Fruit fly (Drosophila melanogaster) whole organism, prepupa: ENCODE data around the gene Cp19.

Experiments
- Blimp-1 ChIP-seq: fragments of 200-800 bp; sonication (Bioruptor generic); optimal IDR thresholded peaks from 3 replicates; lab custom pipeline; 2017; ENCODE audit warnings: missing biosample characterization, missing genetic modification characterization, mild to moderate bottlenecking, moderate library complexity, missing genetic modification reagents
- CG10669 ChIP-seq: fragments of 200-800 bp; sonication (Bioruptor generic); optimal IDR thresholded peaks from 3 replicates; lab custom pipeline; 2018; ENCODE audit warnings: missing biosample characterization, mild to moderate bottlenecking, missing genetic modification characterization, moderate library complexity
- CG11762 ChIP-seq: fragments of 200-800 bp; sonication (Bioruptor generic); optimal IDR thresholded peaks from 3 replicates; lab custom pipeline; 2016; ENCODE audit warnings: missing biosample characterization, missing genetic modification characterization; ENCODE audit not compliant: insufficient read depth
- CG11902 ChIP-seq: fragments of 200-800 bp; sonication (Bioruptor generic); optimal IDR thresholded peaks from 3 replicates; lab custom pipeline; 2016; ENCODE audit warnings: missing biosample characterization, missing genetic modification characterization
- CG15336 ChIP-seq: fragments of 200-800 bp; sonication (Bioruptor generic); IDR thresholded peaks from 2 replicates; pipeline ENCODE4 v1.3.6; 2022; ENCODE audit warnings: missing biosample characterization, missing genetic modification characterization
- CG16779 ChIP-seq: fragments of 200-800 bp; sonication (Bioruptor generic); optimal IDR thresholded peaks from 3 replicates; lab custom pipeline; 2017; ENCODE audit warnings: missing biosample characterization, mild to moderate bottlenecking, missing genetic modification characterization
- CG3032 ChIP-seq: fragments of 200-800 bp; optimal IDR thresholded peaks from 2 replicates; lab custom pipeline; 2019; ENCODE audit warnings: missing biosample characterization, mild to moderate bottlenecking, missing genetic modification characterization, moderate library complexity
- CG32006 ChIP-seq: fragments of 200-800 bp; sonication (Bioruptor generic); optimal IDR thresholded peaks from 3 replicates; lab custom pipeline; 2017; ENCODE audit warnings: missing biosample characterization, mild to moderate bottlenecking, missing genetic modification characterization
- CG3919 ChIP-seq: fragments of 200-800 bp; sonication (Bioruptor generic); optimal IDR thresholded peaks from 3 replicates; lab custom pipeline; 2016; ENCODE audit warnings: missing biosample characterization, missing genetic modification characterization
- CG4318 ChIP-seq: fragments of 200-800 bp; sonication (Bioruptor generic); optimal IDR thresholded peaks from 3 replicates; lab custom pipeline; 2017; ENCODE audit warnings: missing biosample characterization, mild to moderate bottlenecking, missing genetic modification characterization
- CG6163 ChIP-seq: fragments of 200-800 bp; sonication (Bioruptor generic); IDR thresholded peaks from 3 replicates; pipeline ENCODE4 v1.3.6; 2022; ENCODE audit warnings: missing biosample characterization, missing genetic modification characterization
- CG6276 ChIP-seq: fragments of 200-800 bp; sonication (Bioruptor generic); optimal IDR thresholded peaks from 2 replicates; lab custom pipeline; 2017; ENCODE audit warnings: missing biosample characterization, mild to moderate bottlenecking, missing genetic modification characterization
- CG6792 ChIP-seq: fragments of 200-800 bp; sonication (Bioruptor generic); optimal IDR thresholded peaks from 3 replicates; lab custom pipeline; 2016; ENCODE audit warnings: missing biosample characterization, missing genetic modification characterization
- CG6808 ChIP-seq: fragments of 200-800 bp; sonication (Bioruptor generic); optimal IDR thresholded peaks from 3 replicates; lab custom pipeline; 2017; ENCODE audit warnings: missing biosample characterization, missing genetic modification characterization, mild to moderate bottlenecking, moderate library complexity, missing genetic modification reagents
- CG7368 ChIP-seq: fragments of 200-800 bp; sonication (Bioruptor generic); optimal IDR thresholded peaks from 3 replicates; lab custom pipeline; 2016; ENCODE audit warnings: missing biosample characterization, missing genetic modification characterization
- CG8119 ChIP-seq: fragments of 200-800 bp; sonication (Bioruptor generic); IDR thresholded peaks from 3 replicates; pipeline ENCODE4 v1.3.6; 2022; ENCODE audit warnings: missing biosample characterization, missing genetic modification characterization
- CG8632 ChIP-seq: fragments of 200-800 bp; sonication (Bioruptor generic); optimal IDR thresholded peaks from 3 replicates; lab custom pipeline; 2016; ENCODE audit warnings: missing biosample characterization, missing genetic modification characterization
- Eip75B ChIP-seq: fragments of 200-800 bp; sonication (Bioruptor generic); optimal IDR thresholded peaks from 3 replicates; lab custom pipeline; 2016; ENCODE audit warnings: missing biosample characterization, missing genetic modification characterization
- Eip78C ChIP-seq: fragments of 200-800 bp; sonication (Bioruptor generic); peaks from one replicate; lab custom pipeline; 2016; ENCODE audit warnings: missing biosample characterization, missing genetic modification characterization
- Eip93F ChIP-seq: fragments of 200-800 bp; sonication (Bioruptor generic); optimal IDR thresholded peaks from 2 replicates; lab custom pipeline; 2016; ENCODE audit warnings: missing biosample characterization, mild to moderate bottlenecking, missing genetic modification characterization
- Ets21C ChIP-seq: fragments of 200-800 bp; sonication (Bioruptor generic); optimal IDR thresholded peaks from 3 replicates; lab custom pipeline; 2016; ENCODE audit warnings: missing biosample characterization, missing genetic modification characterization
- Ets96B ChIP-seq: fragments of 200-800 bp; optimal IDR thresholded peaks from 2 replicates; lab custom pipeline; 2019; ENCODE audit warnings: missing biosample characterization, mild to moderate bottlenecking, missing genetic modification characterization, moderate library complexity
- Hr38 ChIP-seq: sonication (Bioruptor generic); optimal IDR thresholded peaks from 2 replicates; lab custom pipeline; 2016; ENCODE audit warnings: missing biosample characterization, missing genetic modification characterization
- Hr39 ChIP-seq: fragments of 200-800 bp; sonication (Bioruptor generic); optimal IDR thresholded peaks from 2 replicates; lab custom pipeline; 2016; ENCODE audit warnings: missing biosample characterization, missing genetic modification characterization
- Hr4 ChIP-seq: fragments of 200-800 bp; sonication (Bioruptor generic); optimal IDR thresholded peaks from 3 replicates; lab custom pipeline; 2016; ENCODE audit warnings: missing biosample characterization, missing genetic modification characterization
- Lpt ChIP-seq: fragments of 200-800 bp; sonication (Bioruptor generic); optimal IDR thresholded peaks from 3 replicates; lab custom pipeline; 2016; ENCODE audit warnings: missing biosample characterization, missing genetic modification characterization
- OdsH ChIP-seq: fragments of 200-800 bp; sonication (Bioruptor generic); optimal IDR thresholded peaks from 3 replicates; lab custom pipeline; 2016; ENCODE audit warnings: missing biosample characterization, missing genetic modification characterization
- Sox15 ChIP-seq: fragments of 200-800 bp; sonication (Bioruptor generic); optimal IDR thresholded peaks from 3 replicates; lab custom pipeline; 2016; ENCODE audit warnings: missing biosample characterization, missing genetic modification characterization
- achi ChIP-seq: fragments of 200-800 bp; sonication (Bioruptor generic); optimal IDR thresholded peaks from 3 replicates; lab custom pipeline; 2016; ENCODE audit warnings: missing biosample characterization, missing genetic modification characterization
- acj6 ChIP-seq: fragments of 200-800 bp; sonication (Bioruptor generic); optimal IDR thresholded peaks from 3 replicates; lab custom pipeline; 2016; ENCODE audit warnings: missing biosample characterization, missing genetic modification characterization
- cyc ChIP-seq: fragments of 200-800 bp; sonication (Bioruptor generic); optimal IDR thresholded peaks from 3 replicates; lab custom pipeline; 2016; ENCODE audit warnings: missing biosample characterization, missing genetic modification characterization
- dac ChIP-seq: fragments of 200-800 bp; sonication (Bioruptor generic); optimal IDR thresholded peaks from 2 replicates; lab custom pipeline; 2017; ENCODE audit warnings: missing biosample characterization, mild to moderate bottlenecking, missing genetic modification characterization
- dsx ChIP-seq: fragments of 200-800 bp; optimal IDR thresholded peaks from 3 replicates; lab custom pipeline; 2019; ENCODE audit warnings: missing biosample characterization, mild to moderate bottlenecking, missing genetic modification characterization, moderate library complexity; ENCODE audit not compliant: poor library complexity, severe bottlenecking
- eg ChIP-seq: fragments of 200-800 bp; sonication (Bioruptor generic); IDR thresholded peaks from 3 replicates; pipeline ENCODE4 v1.3.6; 2022; ENCODE audit warnings: missing biosample characterization, missing genetic modification characterization
- fd59A ChIP-seq: fragments of 200-800 bp; sonication (Bioruptor generic); optimal IDR thresholded peaks from 2 replicates; lab custom pipeline; 2017; ENCODE audit warnings: missing biosample characterization, mild to moderate bottlenecking, missing genetic modification characterization, missing genetic modification reagents
- fkh ChIP-seq: fragments of 200-800 bp; sonication (Bioruptor generic); optimal IDR thresholded peaks from 3 replicates; lab custom pipeline; 2017; ENCODE audit warnings: missing biosample characterization, mild to moderate bottlenecking, missing genetic modification characterization, moderate library complexity
- net ChIP-seq: fragments of 200-800 bp; sonication (Bioruptor generic); optimal IDR thresholded peaks from 3 replicates; lab custom pipeline; 2016; ENCODE audit warnings: missing biosample characterization, missing genetic modification characterization
- pdm3 ChIP-seq: fragments of 200-800 bp; sonication (Bioruptor generic); optimal IDR thresholded peaks from 3 replicates; lab custom pipeline; 2016; ENCODE audit warnings: missing biosample characterization, missing genetic modification characterization
- salr ChIP-seq, 2 experiments: fragments of 200-800 bp; sonication (Bioruptor generic); optimal IDR thresholded peaks; 3 replicates each; lab custom pipeline; 2016 to 2018; ENCODE audit warnings: missing biosample characterization in 2 of 2, missing genetic modification characterization in 2 of 2, mild to moderate bottlenecking in 1 of 2
- spab ChIP-seq: fragments of 200-800 bp; sonication (Bioruptor generic); optimal IDR thresholded peaks from 2 replicates; lab custom pipeline; 2017; ENCODE audit warnings: missing biosample characterization, mild to moderate bottlenecking, missing genetic modification characterization, missing genetic modification reagents
- ss ChIP-seq, 2 experiments: fragments of 200-800 bp; sonication (Bioruptor generic); optimal IDR thresholded peaks; 2 replicates in 1 of 2; 3 replicates in 1 of 2; lab custom pipeline; 2017 to 2018; ENCODE audit warnings: mild to moderate bottlenecking in 2 of 2, missing biosample characterization in 2 of 2, missing genetic modification characterization in 2 of 2, moderate library complexity in 1 of 2
- svp ChIP-seq: fragments of 200-800 bp; sonication (Bioruptor generic); peaks from one replicate; lab custom pipeline; 2016; ENCODE audit warnings: missing biosample characterization, missing genetic modification characterization
- topi ChIP-seq: fragments of 200-800 bp; sonication (Bioruptor generic); optimal IDR thresholded peaks from 3 replicates; lab custom pipeline; 2016; ENCODE audit warnings: missing biosample characterization, missing genetic modification characterization
- vri ChIP-seq: fragments of 200-800 bp; sonication (Bioruptor generic); optimal IDR thresholded peaks from 3 replicates; lab custom pipeline; 2016; ENCODE audit warnings: missing biosample characterization, mild to moderate bottlenecking, missing genetic modification characterization

The Cp19 gene

DNA sequence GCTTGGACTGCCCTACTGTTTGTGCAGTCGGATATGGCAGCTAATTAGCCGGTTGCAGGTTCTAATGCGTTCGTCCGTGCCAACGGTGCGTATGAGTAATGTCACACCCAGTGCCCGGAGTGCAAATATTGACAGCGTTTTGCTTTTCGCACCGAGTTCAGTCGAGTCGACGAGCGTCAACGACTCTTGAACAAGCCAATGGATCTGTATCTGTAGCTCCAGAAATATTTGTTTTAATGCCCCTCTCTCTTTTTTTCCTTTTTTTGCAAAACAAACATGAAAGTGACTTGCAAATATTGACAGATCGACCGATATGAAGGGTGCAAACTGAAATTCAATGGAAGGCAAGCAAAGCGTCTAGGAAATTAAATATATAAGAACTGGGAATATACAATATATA, 27.2 kb upstream of the Cp19 start (continued):
- TF ChIP-seq Blimp-1 (GFP tag; lab: Kevin White, UChicago) (peak; percentile 68), spab (GFP tag; lab: Kevin White, UChicago) (peak; percentile 72), CG6163 (peak; percentile 65), achi (GFP tag; lab: Kevin White, UChicago) (peak; percentile 55), Hr38 (GFP tag; lab: Kevin White, UChicago) (no peak), cyc (GFP tag; lab: Kevin White, UChicago) (peak; percentile 33), Sox15 (GFP tag; lab: Kevin White, UChicago) (no peak), CG3919 (GFP tag; lab: Kevin White, UChicago) (peak; percentile 66), fkh (GFP tag; lab: Kevin White, UChicago) (peak; percentile 50), dac (GFP tag; lab: Kevin White, UChicago) (no peak), Ets21C (GFP tag; lab: Kevin White, UChicago) (peak; percentile 1), CG6792 (peak; percentile 66), CG11902 (no peak), acj6 (GFP tag; lab: Kevin White, UChicago) (peak; percentile 56), CG8632 (peak; percentile 78), Hr4 (GFP tag; lab: Kevin White, UChicago) (no peak), Ets96B (tag; lab: Kevin White, UChicago) (peak; percentile 54), topi (GFP tag; lab: Kevin White, UChicago) (peak; percentile 53), Eip78C (GFP tag; lab: Kevin White, UChicago) (peak; percentile 89), vri (peak; percentile 88), svp (peak; percentile 74), OdsH (GFP tag; lab: Kevin White, UChicago) (peak; percentile 56), CG15336 (GFP tag; lab: Robert Waterston, UW) (no peak), pdm3 (GFP tag; lab: Kevin White, UChicago) (peak; percentile 60), CG6276 (peak; percentile 37), CG8119 (GFP tag; lab: Robert Waterston, UW) (peak; percentile 45; the same call in 2 of the 3 replicates), CG3032 (tag; lab: Kevin White, UChicago) (peak; percentile 46), Eip93F (no peak), Hr39 (GFP tag; lab: Kevin White, UChicago) (no peak)
- TF ChIP-seq, all 60 proteins: peak for 49

DNA sequence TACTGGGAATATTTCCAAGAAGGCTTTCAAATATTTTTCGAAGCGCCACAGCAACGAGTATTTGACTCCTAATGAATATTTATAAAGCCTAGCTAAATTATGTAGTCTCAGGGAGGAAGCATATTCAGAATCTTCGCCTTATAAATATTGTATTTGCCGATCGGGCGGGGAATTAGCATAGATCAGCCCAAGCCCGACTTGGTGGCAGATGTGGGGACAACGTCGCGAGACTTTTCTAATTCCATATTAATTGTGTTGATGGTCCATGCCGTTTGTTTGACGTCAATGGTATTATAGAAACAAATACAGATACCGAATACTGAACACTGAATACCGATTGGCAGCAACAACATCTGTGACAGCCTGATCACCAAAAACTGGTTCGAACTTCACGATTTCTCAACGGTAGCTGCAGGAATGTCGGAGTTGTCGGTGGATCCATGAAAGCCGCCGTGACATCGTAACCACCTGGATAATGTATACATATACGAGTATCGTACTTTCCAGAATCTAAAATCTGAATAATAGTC, 25.9 kb upstream of the Cp19 start:
- TF ChIP-seq svp = peak; percentile 6
- no peak for TF ChIP-seq CG11902
- TF ChIP-seq acj6 (GFP tag; lab: Kevin White, UChicago) = no peak
- TF ChIP-seq CG6808 (GFP tag; lab: Kevin White, UChicago) = no peak
- TF ChIP-seq CG32006 (GFP tag; lab: Kevin White, UChicago) = no peak
- no peak for TF ChIP-seq CG8119 (GFP tag; lab: Robert Waterston, UW)
- TF ChIP-seq, all 60 proteins: peak for 1

dm6 chr3L:8704713-8705412, 24.8 kb upstream of the Cp19 start:
- TF ChIP-seq net (no peak), CG32006 (GFP tag; lab: Kevin White, UChicago) (no peak), ss (GFP tag; optimal IDR thresholded peaks at IDR 0.05; lab: Kevin White, UChicago) (peak; percentile 30 to 36), CG15336 (GFP tag; lab: Robert Waterston, UW) (no peak), achi (GFP tag; lab: Kevin White, UChicago) (no peak), spab (GFP tag; lab: Kevin White, UChicago) (no peak), Lpt (no peak), CG10669 (GFP tag; lab: Kevin White, UChicago) (no peak), salr (GFP tag; optimal IDR thresholded peaks at IDR 0.05; lab: Kevin White, UChicago) (no peak), CG6792 (no peak), CG6276 (no peak), CG11762 (GFP tag; lab: Kevin White, UChicago) (no peak), fd59A (GFP tag; lab: Kevin White, UChicago) (no peak), CG4318 (GFP tag; lab: Kevin White, UChicago) (no peak), CG3032 (tag; lab: Kevin White, UChicago) (no peak), eg (GFP tag; lab: Robert Waterston, UW) (no peak), CG3919 (GFP tag; lab: Kevin White, UChicago) (no peak), pdm3 (GFP tag; lab: Kevin White, UChicago) (no peak), CG16779 (tag; lab: Kevin White, UChicago) (no peak), Hr39 (GFP tag; lab: Kevin White, UChicago) (no peak), dsx (no peak), Eip78C (GFP tag; lab: Kevin White, UChicago) (peak; percentile 58), CG7368 (GFP tag; lab: Kevin White, UChicago) (no peak), cyc (GFP tag; lab: Kevin White, UChicago) (no peak), Eip93F (peak; percentile 48), Eip75B (GFP tag; lab: Kevin White, UChicago) (no peak)
